Worm (Caenorhabditis elegans): Measurements from ENCODE around the gene nspe-2.

ce11 chrII:12665019-12665418 is 45.8 kb upstream of the nspe-2 start:
- TF ChIP-seq ref-2 (tag; optimal IDR thresholded peaks at IDR 0.05) (no peak), ceh-31 (tag; optimal IDR thresholded peaks at IDR 0.05) (peak; percentile 35), pqm-1 (tag; optimal IDR thresholded peaks at IDR 0.05) (no peak), ttx-3 (tag; optimal IDR thresholded peaks at IDR 0.05) (no peak), dmd-4 (tag; optimal IDR thresholded peaks at IDR 0.05; ENCODE audit: borderline replicate concordance) (no peak), nfya-1 (tag; optimal IDR thresholded peaks at IDR 0.05) (no peak), fkh-10 (GFP tag; optimal IDR thresholded peaks at IDR 0.05) (no peak)
